Fruit fly (Drosophila melanogaster) whole organism, embryonic: Measurements from ENCODE around the gene CSN3.

ENCODE experiments used
- CG11398 ChIP-seq: fragments of 200-800 bp; sonication (Bioruptor generic); optimal IDR thresholded peaks from 2 replicates; lab custom pipeline; 2016; ENCODE audit warnings: missing biosample characterization, missing genetic modification characterization
- CG12219 ChIP-seq: fragments of 200-800 bp; sonication (Bioruptor generic); optimal IDR thresholded peaks from 3 replicates; lab custom pipeline; 2018; ENCODE audit warnings: missing biosample characterization, mild to moderate bottlenecking, missing genetic modification characterization
- CG12744 ChIP-seq: fragments of 200-800 bp; sonication (Bioruptor generic); optimal IDR thresholded peaks from 2 replicates; lab custom pipeline; 2016; ENCODE audit warnings: missing biosample characterization, missing genetic modification characterization
- CG14050 ChIP-seq: fragments of 200-800 bp; sonication (Bioruptor generic); IDR thresholded peaks from 3 replicates; pipeline ENCODE4 v1.3.6; 2022; ENCODE audit warnings: missing biosample characterization, missing genetic modification characterization
- CG15073 ChIP-seq: fragments of 200-800 bp; sonication (Bioruptor generic); optimal IDR thresholded peaks from 2 replicates; lab custom pipeline; 2016; ENCODE audit warnings: missing biosample characterization, missing genetic modification characterization
- CG17328 ChIP-seq: fragments of 200-800 bp; sonication (Bioruptor generic); IDR thresholded peaks from 2 replicates; pipeline ENCODE4 v1.3.6; 2022; ENCODE audit warnings: missing biosample characterization, missing genetic modification characterization
- CG30431 ChIP-seq: fragments of 200-800 bp; sonication (Bioruptor generic); optimal IDR thresholded peaks from 2 replicates; lab custom pipeline; 2017; ENCODE audit warnings: missing biosample characterization, missing genetic modification characterization
- CG4707 ChIP-seq: fragments of 200-800 bp; sonication (Bioruptor generic); optimal IDR thresholded peaks from 2 replicates; lab custom pipeline; 2018; ENCODE audit warnings: missing biosample characterization, mild to moderate bottlenecking, missing genetic modification characterization, moderate library complexity
- CG5953 ChIP-seq: fragments of 200-800 bp; sonication (Bioruptor generic); IDR thresholded peaks from 2 replicates; pipeline ENCODE4 v1.3.6; 2022; ENCODE audit warnings: missing biosample characterization, missing genetic modification characterization
- CG6175 ChIP-seq: fragments of 200-800 bp; sonication (Bioruptor generic); IDR thresholded peaks from 3 replicates; pipeline ENCODE4 v1.3.6; 2022; ENCODE audit warnings: missing biosample characterization, missing genetic modification characterization
- CG6254 ChIP-seq: fragments of 200-800 bp; sonication (Bioruptor generic); optimal IDR thresholded peaks from 3 replicates; lab custom pipeline; 2017; ENCODE audit warnings: mild to moderate bottlenecking, missing biosample characterization, missing genetic modification reagents, missing genetic modification characterization
- CG7839 ChIP-seq: fragments of 200-800 bp; sonication (Bioruptor generic); optimal IDR thresholded peaks from 3 replicates; lab custom pipeline; 2018; ENCODE audit warnings: missing biosample characterization, mild to moderate bottlenecking, missing genetic modification characterization, moderate library complexity
- CG7987 ChIP-seq: fragments of 200-800 bp; sonication (Bioruptor generic); optimal IDR thresholded peaks from 2 replicates; lab custom pipeline; 2018; ENCODE audit warnings: missing biosample characterization, mild to moderate bottlenecking, missing genetic modification characterization, moderate library complexity
- CG8281 ChIP-seq: fragments of 200-800 bp; sonication (Bioruptor generic); optimal IDR thresholded peaks from 2 replicates; lab custom pipeline; 2018; ENCODE audit warnings: missing biosample characterization, mild to moderate bottlenecking, missing genetic modification characterization, moderate library complexity
- CG9215 ChIP-seq: fragments of 200-800 bp; sonication (Bioruptor generic); IDR thresholded peaks from 2 replicates; pipeline ENCODE4 v1.3.6; 2022; ENCODE audit warnings: missing biosample characterization, missing genetic modification characterization
- Dbx ChIP-seq: fragments of 200-800 bp; sonication (Bioruptor generic); IDR thresholded peaks from 3 replicates; pipeline ENCODE4 v1.3.6; 2022; ENCODE audit warnings: missing biosample characterization, missing genetic modification characterization
- Dfd ChIP-seq, 2 experiments: fragments of >200 bp; optimal IDR thresholded peaks; 2 replicates each; lab custom pipeline; 2017; ENCODE audit warnings: missing biosample characterization in 2 of 2, missing genetic modification characterization in 2 of 2
- Drgx ChIP-seq: fragments of 200-800 bp; sonication (Bioruptor generic); IDR thresholded peaks from 2 replicates; pipeline ENCODE4 v1.3.6; 2022; ENCODE audit warnings: missing biosample characterization, missing genetic modification characterization
- Ets65A ChIP-seq: fragments of 200-800 bp; sonication (Bioruptor generic); peaks from one replicate; lab custom pipeline; 2016; ENCODE audit warnings: missing biosample characterization, missing genetic modification characterization
- Fer1 ChIP-seq: fragments of 200-800 bp; sonication (Bioruptor generic); optimal IDR thresholded peaks from 2 replicates; lab custom pipeline; 2017; ENCODE audit warnings: missing biosample characterization, mild to moderate bottlenecking, missing genetic modification characterization
- Hr3 ChIP-seq: fragments of 200-800 bp; sonication (Bioruptor generic); optimal IDR thresholded peaks from 3 replicates; lab custom pipeline; 2016; ENCODE audit warnings: missing biosample characterization, missing genetic modification characterization
- Hr51 ChIP-seq, 2 experiments: fragments of 200-800 bp; sonication (Bioruptor generic); optimal IDR thresholded peaks; 2 replicates in 1 of 2; 3 replicates in 1 of 2; lab custom pipeline; 2016 to 2018; ENCODE audit warnings: missing biosample characterization in 2 of 2, missing genetic modification characterization in 2 of 2, mild to moderate bottlenecking in 1 of 2, moderate library complexity in 1 of 2
- Mad ChIP-seq: fragments of 200-800 bp; sonication (Bioruptor generic); optimal IDR thresholded peaks from 2 replicates; lab custom pipeline; 2016; ENCODE audit warnings: missing biosample characterization, missing genetic modification characterization
- Med ChIP-seq: fragments of 200-800 bp; sonication (Bioruptor generic); peaks from one replicate; lab custom pipeline; 2016; ENCODE audit warnings: missing biosample characterization, missing genetic modification characterization, mild to moderate bottlenecking, inconsistent platforms, moderate library complexity
- Mes4 ChIP-seq: fragments of 200-800 bp; sonication (Bioruptor generic); optimal IDR thresholded peaks from 2 replicates; lab custom pipeline; 2016; ENCODE audit warnings: missing biosample characterization, missing genetic modification characterization
- NFAT ChIP-seq: fragments of 200-800 bp; sonication (Bioruptor generic); IDR thresholded peaks from 2 replicates; pipeline ENCODE4 v1.3.6; 2022; ENCODE audit warnings: missing biosample characterization, missing genetic modification characterization
- Ravus ChIP-seq: fragments of 200-800 bp; sonication (Bioruptor generic); IDR thresholded peaks from 2 replicates; pipeline ENCODE4 v1.3.6; 2022; ENCODE audit warnings: missing biosample characterization, missing genetic modification characterization
- Scr ChIP-seq: fragments of 200-800 bp; sonication (Bioruptor generic); IDR thresholded peaks from 2 replicates; pipeline ENCODE4 v1.3.6; 2022; ENCODE audit warnings: missing biosample characterization, missing genetic modification characterization; ENCODE audit not compliant: partially characterized antibody
- Sox100B ChIP-seq: fragments of 200-800 bp; sonication (Bioruptor generic); optimal IDR thresholded peaks from 3 replicates; lab custom pipeline; 2018; ENCODE audit warnings: missing biosample characterization, mild to moderate bottlenecking, missing genetic modification characterization
- ase ChIP-seq: fragments of 200-800 bp; sonication (Bioruptor generic); IDR thresholded peaks from 3 replicates; pipeline ENCODE4 v1.3.6; 2022; ENCODE audit warnings: missing biosample characterization, missing genetic modification characterization
- chm ChIP-seq: fragments of 200-800 bp; sonication (Bioruptor generic); IDR thresholded peaks from 2 replicates; pipeline ENCODE4 v1.3.6; 2022; ENCODE audit warnings: missing biosample characterization, missing genetic modification characterization
- danr ChIP-seq: fragments of 200-800 bp; sonication (Bioruptor generic); IDR thresholded peaks from 2 replicates; pipeline ENCODE4 v1.3.6; 2022; ENCODE audit warnings: missing biosample characterization, missing genetic modification characterization
- emc ChIP-seq: fragments of 200-800 bp; sonication (Bioruptor generic); optimal IDR thresholded peaks from 2 replicates; lab custom pipeline; 2016; ENCODE audit warnings: missing biosample characterization, missing genetic modification characterization
- ems ChIP-seq: fragments of 200-800 bp; sonication (Bioruptor generic); optimal IDR thresholded peaks from 3 replicates; lab custom pipeline; 2016; ENCODE audit warnings: missing biosample characterization, missing genetic modification characterization
- fd96Cb ChIP-seq: fragments of 200-800 bp; sonication (Bioruptor generic); optimal IDR thresholded peaks from 2 replicates; lab custom pipeline; 2018; ENCODE audit warnings: missing biosample characterization, mild to moderate bottlenecking, missing genetic modification characterization, moderate library complexity
- gro ChIP-seq: fragments of 200-800 bp; sonication (Bioruptor generic); optimal IDR thresholded peaks from 2 replicates; lab custom pipeline; 2016; ENCODE audit warnings: missing biosample characterization, missing genetic modification characterization
- jigr1 ChIP-seq: fragments of 200-800 bp; sonication (Bioruptor generic); IDR thresholded peaks from 3 replicates; pipeline ENCODE4 v1.3.6; 2022; ENCODE audit warnings: missing biosample characterization, missing genetic modification characterization
- knrl ChIP-seq: fragments of 200-800 bp; sonication (Bioruptor generic); IDR thresholded peaks from 3 replicates; pipeline ENCODE4 v1.3.6; 2022; ENCODE audit warnings: missing biosample characterization, missing genetic modification characterization; ENCODE audit not compliant: partially characterized antibody
- nau ChIP-seq: fragments of 200-800 bp; sonication (Bioruptor generic); optimal IDR thresholded peaks from 3 replicates; lab custom pipeline; 2017; ENCODE audit warnings: missing biosample characterization, mild to moderate bottlenecking, missing genetic modification characterization, missing genetic modification reagents
- nerfin-1 ChIP-seq: fragments of 200-800 bp; sonication (Bioruptor generic); optimal IDR thresholded peaks from 3 replicates; lab custom pipeline; 2019; ENCODE audit warnings: missing biosample characterization, mild to moderate bottlenecking, missing genetic modification characterization, moderate library complexity
- sens ChIP-seq: fragments of 200-800 bp; sonication (Bioruptor generic); peaks from one replicate; lab custom pipeline; 2016; ENCODE audit warnings: missing biosample characterization, missing genetic modification characterization
- sim ChIP-seq: fragments of 200-800 bp; sonication (Bioruptor generic); IDR thresholded peaks from 2 replicates; pipeline ENCODE4 v1.3.6; 2022; ENCODE audit warnings: missing biosample characterization, missing genetic modification characterization
- vnd ChIP-seq: fragments of 200-800 bp; sonication (Bioruptor generic); IDR thresholded peaks from 3 replicates; pipeline ENCODE4 v1.3.6; 2022; ENCODE audit warnings: missing biosample characterization, missing genetic modification characterization; ENCODE audit not compliant: partially characterized antibody

Gene CSN3

DNA sequence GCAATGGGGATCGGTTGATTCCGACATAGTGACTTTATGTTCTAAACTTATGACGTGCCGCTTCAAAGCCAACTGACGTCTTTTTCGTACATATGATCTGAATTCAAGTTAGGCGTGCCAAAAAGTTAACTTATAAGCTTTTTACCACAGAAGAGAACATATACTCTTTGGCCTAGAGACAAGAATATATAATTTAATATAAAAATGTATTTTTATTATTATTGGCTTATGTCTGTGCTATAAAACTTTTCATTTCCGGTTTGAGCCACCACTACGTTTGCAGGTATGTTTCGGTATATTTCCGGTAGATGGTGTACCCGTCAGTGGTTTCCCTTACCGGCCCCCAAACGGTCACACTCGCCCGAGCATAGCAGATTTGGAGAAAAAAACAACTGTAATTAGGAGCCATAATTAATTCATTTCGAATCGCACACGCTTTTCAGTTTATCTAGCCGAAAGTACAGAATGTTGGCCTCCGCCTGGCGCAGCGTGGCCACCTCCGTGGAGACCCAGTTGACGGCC lies 43.0 kb downstream of the CSN3 start, which contains the start of the genes CG3698 and tzn (continued):
- TF ChIP-seq nau (GFP tag; lab: Kevin White, UChicago) (no peak), Scr (GFP tag; lab: Robert Waterston, UW) (no peak), Ravus (GFP tag; lab: Robert Waterston, UW) (peak; percentile 75), sim (peak; percentile 82), emc (GFP tag; lab: Kevin White, UChicago) (peak; percentile 82), Hr3 (GFP tag; lab: Kevin White, UChicago) (peak; percentile 87)
- TF ChIP-seq, all 482 proteins: peak for 403

dm6 chr3L:20797379-20797778 lies 44.0 kb downstream of the CSN3 start:
- TF ChIP-seq Dfd (GFP tag; optimal IDR thresholded peaks at IDR 0.05; lab: Kevin White, UChicago): no peak
- TF ChIP-seq vnd (GFP tag; lab: Robert Waterston, UW): no peak
- no peak for TF ChIP-seq Drgx (GFP tag; lab: Robert Waterston, UW)
- TF ChIP-seq CG7987: no peak
- TF ChIP-seq CG14050 (GFP tag; lab: Robert Waterston, UW): no peak
- TF ChIP-seq knrl (GFP tag; lab: Robert Waterston, UW): no peak
- TF ChIP-seq CG4707 (GFP tag; lab: Kevin White, UChicago): no peak
- no peak for TF ChIP-seq fd96Cb (tag; lab: Kevin White, UChicago)
- TF ChIP-seq Ravus (GFP tag; lab: Robert Waterston, UW): no peak
- no peak for TF ChIP-seq jigr1
- TF ChIP-seq CG6175 (GFP tag; lab: Robert Waterston, UW): 0 out of 3 replicates have a peak, but pooled peaks have one; percentile 20
- no peak for TF ChIP-seq CG8281 (tag; lab: Kevin White, UChicago)
- TF ChIP-seq CG9215 (GFP tag; lab: Robert Waterston, UW): no peak
- TF ChIP-seq Mad (GFP tag; lab: Kevin White, UChicago): no peak
- TF ChIP-seq nerfin-1 (tag; lab: Kevin White, UChicago): no peak
- peak; percentile 44 for TF ChIP-seq Med (GFP tag; lab: Kevin White, UChicago)
- no peak for TF ChIP-seq gro
- TF ChIP-seq CG12219 (GFP tag; lab: Kevin White, UChicago): no peak
- no peak for TF ChIP-seq CG15073 (GFP tag; lab: Kevin White, UChicago)
- TF ChIP-seq danr (GFP tag; lab: Robert Waterston, UW): no peak
- no peak for TF ChIP-seq Mes4 (GFP tag; lab: Kevin White, UChicago)
- 0 out of 2 replicates have a peak, but pooled peaks have one; percentile 11 for TF ChIP-seq CG5953
- TF ChIP-seq ems: no peak
- no peak for TF ChIP-seq CG7839 (tag; lab: Kevin White, UChicago)
- no peak for TF ChIP-seq Fer1 (GFP tag; lab: Kevin White, UChicago)
- TF ChIP-seq NFAT (GFP tag; lab: Robert Waterston, UW): no peak
- TF ChIP-seq CG12744 (GFP tag; lab: Kevin White, UChicago): no peak
- TF ChIP-seq Sox100B (GFP tag; lab: Kevin White, UChicago): no peak
- 0 out of 3 replicates have a peak, but pooled peaks have one; percentile 13 for TF ChIP-seq Dbx (GFP tag; lab: Robert Waterston, UW)
- TF ChIP-seq CG11398: no peak
- no peak for TF ChIP-seq chm (GFP tag; lab: Robert Waterston, UW)
- TF ChIP-seq sens (GFP tag; lab: Kevin White, UChicago): peak; percentile 11
- TF ChIP-seq Hr51 (GFP tag; optimal IDR thresholded peaks at IDR 0.05; lab: Kevin White, UChicago): no peak
- peak; percentile 93 for TF ChIP-seq Ets65A (GFP tag; lab: Kevin White, UChicago)
- TF ChIP-seq ase (GFP tag; lab: Robert Waterston, UW): no peak
- TF ChIP-seq CG6254 (GFP tag; lab: Kevin White, UChicago): no peak
- no peak for TF ChIP-seq CG30431
- TF ChIP-seq CG17328: no peak
